Fruit fly (Drosophila melanogaster) whole organism, embryonic: ENCODE data around the gene Sems.

Experiments
- CG1603 ChIP-seq: fragments of 200-800 bp; sonication (Bioruptor generic); optimal IDR thresholded peaks from 2 replicates; lab custom pipeline; 2019; ENCODE audit warnings: missing biosample characterization, mild to moderate bottlenecking, missing genetic modification characterization, moderate library complexity
- Nf-YA ChIP-seq: fragments of 200-800 bp; sonication (Bioruptor generic); IDR thresholded peaks from 2 replicates; pipeline ENCODE4 v1.3.6; 2022; ENCODE audit warnings: missing biosample characterization, missing genetic modification characterization
- lola ChIP-seq, 3 experiments: fragments of >200 bp in 2 of 3; fragments of 200-800 bp in 1 of 3; sonication (Bioruptor generic) in 1 of 3; optimal IDR thresholded peaks; 2 replicates each; lab custom pipeline; 2017 to 2019; ENCODE audit warnings: missing biosample characterization in 3 of 3, missing genetic modification characterization in 3 of 3, mild to moderate bottlenecking in 1 of 3, moderate library complexity in 1 of 3
- luna ChIP-seq: fragments of 200-800 bp; sonication (Bioruptor generic); optimal IDR thresholded peaks from 2 replicates; lab custom pipeline; 2016; ENCODE audit warnings: missing biosample characterization, missing genetic modification characterization
- oc ChIP-seq: fragments of 200-800 bp; sonication (Bioruptor generic); optimal IDR thresholded peaks from 2 replicates; lab custom pipeline; 2018; ENCODE audit warnings: missing biosample characterization, mild to moderate bottlenecking, missing genetic modification characterization, moderate library complexity
- phol ChIP-seq: fragments of 200-800 bp; sonication (Bioruptor generic); optimal IDR thresholded peaks from 3 replicates; lab custom pipeline; 2018; ENCODE audit warnings: missing biosample characterization, mild to moderate bottlenecking, missing genetic modification characterization, moderate library complexity

dm6 chr3L:20956650-20957049 is at the start of gene Sems, which contains the start of gene CG10588:
- TF ChIP-seq lola (GFP tag; optimal IDR thresholded peaks at IDR 0.05; lab: Kevin White, UChicago) (no peak), phol (no peak), oc (tag; lab: Kevin White, UChicago) (no peak), Nf-YA (no peak), luna (GFP tag; lab: Kevin White, UChicago) (no peak), CG1603 (no peak)
